Fruit fly (Drosophila melanogaster) whole organism, adult: ENCODE data around the gene Best4.

Source experiments
- CG12768 ChIP-seq: fragments of 200-800 bp; sonication (Bioruptor generic); optimal IDR thresholded peaks from 2 replicates; lab custom pipeline; 2017; ENCODE audit warnings: missing biosample characterization, missing genetic modification characterization, mild to moderate bottlenecking, moderate library complexity, missing genetic modification reagents
- cnc ChIP-seq, 2 experiments: fragments of >200 bp; optimal IDR thresholded peaks; 2 replicates each; lab custom pipeline; 2017
- kay ChIP-seq: fragments of 200-800 bp; sonication (Bioruptor generic); peaks from one replicate; lab custom pipeline; 2016; ENCODE audit warnings: missing biosample characterization, missing genetic modification characterization, borderline replicate concordance

DNA sequence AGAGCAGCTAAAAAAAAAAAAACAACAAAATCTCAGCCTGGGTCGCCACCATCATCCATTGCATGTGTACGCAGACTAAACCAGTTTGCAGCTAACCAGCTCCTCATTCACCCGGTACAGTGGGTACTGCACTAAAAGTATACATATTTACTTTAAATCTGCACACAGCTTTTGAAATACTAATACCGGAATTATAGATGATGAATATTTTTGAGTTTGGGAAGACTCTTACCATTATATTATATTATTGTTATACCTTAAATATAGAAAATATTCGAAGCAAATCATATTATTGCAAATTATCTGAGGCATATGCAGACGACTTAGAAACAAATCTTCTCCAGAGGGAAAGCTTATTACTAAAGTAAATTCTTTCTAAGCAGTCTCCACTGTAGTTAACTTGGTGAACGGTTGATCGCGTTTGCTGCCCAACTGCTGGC is 37.7 kb upstream of the Best4 start:
- TF ChIP-seq CG12768 (GFP tag; lab: Kevin White, UChicago) (no peak), cnc (optimal IDR thresholded peaks at IDR 0.05; lab: Kevin White, UChicago) (no peak), kay (GFP tag; lab: Kevin White, UChicago) (no peak)
